Worm (Caenorhabditis elegans): ENCODE data around the gene F10D7.11.
A peak's percentile ranks its signal among the peaks of the same experiment; 100 is the strongest.

Gene F10D7.11

ce11 chrX:17359452-17359851 is 3.2 kb upstream of the F10D7.11 start, which contains the start of gene npr-36:
npr-36 (plus strand) TSS chrX:17359752.
- TF ChIP-seq irx-1 (tag; optimal IDR thresholded peaks at IDR 0.05) (no peak), elt-2 (tag; optimal IDR thresholded peaks at IDR 0.05) (no peak), mab-9 (GFP tag; IDR thresholded peaks at IDR 0.05) (no peak), egl-27 (tag; optimal IDR thresholded peaks at IDR 0.05) (no peak), ceh-63 (GFP tag; optimal IDR thresholded peaks at IDR 0.05) (no peak), grh-1 (GFP tag; IDR thresholded peaks at IDR 0.05) (no peak), Y116A8C.19 (tag; optimal IDR thresholded peaks at IDR 0.05; ENCODE audit: borderline replicate concordance) (no peak), nhr-20 (tag; optimal IDR thresholded peaks at IDR 0.05) (no peak), tlp-1 (tag; optimal IDR thresholded peaks at IDR 0.05) (no peak), fkh-4 (tag; optimal IDR thresholded peaks at IDR 0.05; ENCODE audit: borderline replicate concordance) (no peak), lin-35 (GFP tag; optimal IDR thresholded peaks at IDR 0.05) (no peak)

- TF ChIP-seq lin-35 (GFP tag; optimal IDR thresholded peaks at IDR 0.05) (no peak), lin-14 (GFP tag; optimal IDR thresholded peaks at IDR 0.05) (no peak), tlp-1 (tag; optimal IDR thresholded peaks at IDR 0.05) (no peak), mab-9 (GFP tag; IDR thresholded peaks at IDR 0.05) (no peak), C34B4.2 (tag; optimal IDR thresholded peaks at IDR 0.05) (no peak), lin-39 (tag; optimal IDR thresholded peaks at IDR 0.05) (no peak), nhr-85 (tag) (peak; percentile 47), ceh-82 (tag; optimal IDR thresholded peaks at IDR 0.05) (no peak)
Observed at ce11 chrX:17363491-17363890, 862 bp downstream of the F10D7.11 start.

- TF ChIP-seq elt-3 (tag; optimal IDR thresholded peaks at IDR 0.05) = no peak
- TF ChIP-seq efl-3 (GFP tag; optimal IDR thresholded peaks at IDR 0.05) = no peak
- no peak for TF ChIP-seq ets-5 (GFP tag; IDR thresholded peaks at IDR 0.05)
- no peak for TF ChIP-seq ceh-82 (tag; optimal IDR thresholded peaks at IDR 0.05)
- no peak for TF ChIP-seq pag-3 (tag; optimal IDR thresholded peaks at IDR 0.05; ENCODE audit: borderline replicate concordance, insufficient read depth)
- TF ChIP-seq F16B12.6 (tag; optimal IDR thresholded peaks at IDR 0.05) = no peak
- no peak for TF ChIP-seq mef-2 (tag; optimal IDR thresholded peaks at IDR 0.05)
- no peak for TF ChIP-seq hlh-17 (GFP tag; optimal IDR thresholded peaks at IDR 0.05; ENCODE audit: borderline replicate concordance)
Observed at ce11 chrX:17368542-17368941, 5.9 kb downstream of the F10D7.11 start, which contains the start of gene mfsd-10. mfsd-10 (minus strand) TSS chrX:17368642.

ce11 chrX:17369514-17369913 is 6.9 kb downstream of the F10D7.11 start:
- TF ChIP-seq blmp-1 (tag; optimal IDR thresholded peaks at IDR 0.05) = peak; percentile 55
- no peak for TF ChIP-seq nhr-237 (tag; optimal IDR thresholded peaks at IDR 0.05)
- no peak for TF ChIP-seq ztf-4 (tag; optimal IDR thresholded peaks at IDR 0.05)
- peak in 1 of 3 experiments; percentile 14 for TF ChIP-seq ceh-82 (tag; optimal IDR thresholded peaks at IDR 0.05)
- peak; percentile 43 for TF ChIP-seq mep-1 (tag; optimal IDR thresholded peaks at IDR 0.05)
- no peak for TF ChIP-seq unc-62 (GFP tag; optimal IDR thresholded peaks at IDR 0.05)
- TF ChIP-seq unc-86 (tag; optimal IDR thresholded peaks at IDR 0.05) = no peak
- TF ChIP-seq nhr-20 (tag; optimal IDR thresholded peaks at IDR 0.05) = peak; percentile 1
- TF ChIP-seq snu-23 (GFP tag; optimal IDR thresholded peaks at IDR 0.05) = peak; percentile 5
- TF ChIP-seq lin-14 (GFP tag; optimal IDR thresholded peaks at IDR 0.05) = peak; percentile 40

- TF ChIP-seq blmp-1 (tag; optimal IDR thresholded peaks at IDR 0.05) (peak; percentile 69), elt-3 (tag; optimal IDR thresholded peaks at IDR 0.05) (peak in 1 of 6 experiments; percentile 43), ceh-8 (GFP tag; optimal IDR thresholded peaks at IDR 0.05) (no peak)
Observed at ce11 chrX:17373955-17374354, 11.3 kb downstream of the F10D7.11 start.

ce11 chrX:17374534-17374933 is 11.9 kb downstream of the F10D7.11 start, which contains the start of gene F10D7.3:
F10D7.3 (minus strand) TSS chrX:17374634.
- TF ChIP-seq efl-1 (optimal IDR thresholded peaks at IDR 0.05) (no peak), efl-1 (GFP tag; optimal IDR thresholded peaks at IDR 0.05 in 1 of 2) (peak in 1 of 2 experiments; percentile 35), nhr-71 (tag; optimal IDR thresholded peaks at IDR 0.05) (no peak)
